Fruit fly (Drosophila melanogaster): ENCODE measurements around the gene 140up.
A peak's percentile ranks its signal among the peaks of the same experiment; 100 is the strongest.

The 140up gene

dm6 chr3R:14122347-14122812 is 3.0 kb downstream of the 140up start, which contains the start of the genes Abi and twf (continued):
- TF ChIP-seq CG32532 (GFP tag; IDR thresholded peaks at IDR 0.05), result peak; percentile 59
- TF ChIP-seq HHEX (GFP tag; optimal IDR thresholded peaks at IDR 0.05), result peak; percentile 58
- peak; percentile 34 for TF ChIP-seq bab2 (GFP tag; optimal IDR thresholded peaks at IDR 0.05)
- 0 out of 3 replicates have a peak, but pooled peaks have one; percentile 10 for TF ChIP-seq CG34224 (GFP tag; IDR thresholded peaks at IDR 0.05; ENCODE audit: partially characterized antibody)
- peak; percentile 67 for TF ChIP-seq CG13424 (tag; optimal IDR thresholded peaks at IDR 0.05)
- TF ChIP-seq Meics (GFP tag; optimal IDR thresholded peaks at IDR 0.05), result peak; percentile 60
- TF ChIP-seq sqz (GFP tag; optimal IDR thresholded peaks at IDR 0.05), result no peak
- no peak for TF ChIP-seq CG1024 (GFP tag; IDR thresholded peaks at IDR 0.05)
- no peak for TF ChIP-seq CG4707 (GFP tag; optimal IDR thresholded peaks at IDR 0.05)
- peak; percentile 78 for TF ChIP-seq Adf1 (GFP tag; IDR thresholded peaks at IDR 0.05)
- no peak for TF ChIP-seq oc (tag; optimal IDR thresholded peaks at IDR 0.05)
- TF ChIP-seq CG17612 (GFP tag; IDR thresholded peaks at IDR 0.05), result no peak
- peak; percentile 22 for TF ChIP-seq Mes4 (GFP tag; optimal IDR thresholded peaks at IDR 0.05)
- TF ChIP-seq row (GFP tag; IDR thresholded peaks at IDR 0.05), result peak; percentile 82
- no peak for TF ChIP-seq so (GFP tag; IDR thresholded peaks at IDR 0.05)
- peak; percentile 64 for TF ChIP-seq Camta (GFP tag; optimal IDR thresholded peaks at IDR 0.05)
- TF ChIP-seq otp (GFP tag; IDR thresholded peaks at IDR 0.05), result no peak
- TF ChIP-seq CG8089 (GFP tag; optimal IDR thresholded peaks at IDR 0.05), result peak; percentile 16
- peak; percentile 4 for TF ChIP-seq CHES-1-like (GFP tag; optimal IDR thresholded peaks at IDR 0.05)
- no peak; the same call in 2 of the 3 replicates for TF ChIP-seq gce (GFP tag; IDR thresholded peaks at IDR 0.05)
- TF ChIP-seq al (GFP tag; IDR thresholded peaks at IDR 0.05), result 0 out of 2 replicates have a peak, but pooled peaks have one; percentile 41
- peak; percentile 24 for TF ChIP-seq CG8924 (tag; optimal IDR thresholded peaks at IDR 0.05)
- no peak for TF ChIP-seq gt (GFP tag; IDR thresholded peaks at IDR 0.05)
- peak; percentile 75 to 80 for TF ChIP-seq dpn (GFP tag; optimal IDR thresholded peaks at IDR 0.05)
- TF ChIP-seq Ets65A (GFP tag), result peak; percentile 80
- TF ChIP-seq CG6175 (GFP tag; IDR thresholded peaks at IDR 0.05), result 0 out of 3 replicates have a peak, but pooled peaks have one; percentile 16
- peak; percentile 7 for TF ChIP-seq CG31388 (GFP tag; optimal IDR thresholded peaks at IDR 0.05)
- TF ChIP-seq CG4820 (GFP tag; optimal IDR thresholded peaks at IDR 0.05), result peak; percentile 73
- TF ChIP-seq ci (GFP tag; IDR thresholded peaks at IDR 0.05), result no peak; the same call in 2 of the 3 replicates
- TF ChIP-seq CG7745 (tag; optimal IDR thresholded peaks at IDR 0.05), result no peak
- TF ChIP-seq cato (GFP tag; optimal IDR thresholded peaks at IDR 0.05; ENCODE audit: borderline replicate concordance), result peak; percentile 46
- TF ChIP-seq prd (optimal IDR thresholded peaks at IDR 0.05), result no peak
- peak; percentile 76 for TF ChIP-seq prd (GFP tag; IDR thresholded peaks at IDR 0.05)
- peak; percentile 42 for TF ChIP-seq Lhr (GFP tag; optimal IDR thresholded peaks at IDR 0.05)
- TF ChIP-seq Sin3A (optimal IDR thresholded peaks at IDR 0.05), result peak; percentile 64
- TF ChIP-seq Fer2 (tag; optimal IDR thresholded peaks at IDR 0.05), result peak; percentile 35
- no peak for TF ChIP-seq usp (GFP tag; optimal IDR thresholded peaks at IDR 0.05)
- TF ChIP-seq mirr (GFP tag; optimal IDR thresholded peaks at IDR 0.05), result no peak
- no peak for TF ChIP-seq danr (GFP tag; IDR thresholded peaks at IDR 0.05)
- no peak for TF ChIP-seq org-1 (GFP tag; optimal IDR thresholded peaks at IDR 0.05)
- TF ChIP-seq CG8359 (GFP tag; optimal IDR thresholded peaks at IDR 0.05; ENCODE audit: borderline replicate concordance), result no peak
- TF ChIP-seq CG2712 (tag; optimal IDR thresholded peaks at IDR 0.05), result peak; percentile 74
- peak in 1 of 2 experiments; percentile 56 for TF ChIP-seq crp (GFP tag; optimal IDR thresholded peaks at IDR 0.05)
- TF ChIP-seq Awh (GFP tag; IDR thresholded peaks at IDR 0.05), result peak; percentile 28; the same call in 1 of the 2 replicates
- peak; percentile 80 for TF ChIP-seq CG4424 (GFP tag; optimal IDR thresholded peaks at IDR 0.05)
- peak; percentile 70 for TF ChIP-seq az2 (GFP tag; optimal IDR thresholded peaks at IDR 0.05)
- no peak for TF ChIP-seq Opbp (GFP tag; IDR thresholded peaks at IDR 0.05; ENCODE audit: partially characterized antibody)
- TF ChIP-seq CrebB (tag; optimal IDR thresholded peaks at IDR 0.05), result peak; percentile 8
- TF ChIP-seq Dp (GFP tag; optimal IDR thresholded peaks at IDR 0.05), result peak; percentile 15
- TF ChIP-seq CG18262 (tag; optimal IDR thresholded peaks at IDR 0.05), result peak; percentile 58
- TF ChIP-seq pnt (GFP tag; optimal IDR thresholded peaks at IDR 0.05), result peak; percentile 18
- peak; percentile 62 for TF ChIP-seq Bdp1 (GFP tag; optimal IDR thresholded peaks at IDR 0.05)

Data from whole organism, embryonic.